Fruit fly (Drosophila melanogaster): Measurements from ENCODE around the gene Scgbeta.

Gene Scgbeta

DNA sequence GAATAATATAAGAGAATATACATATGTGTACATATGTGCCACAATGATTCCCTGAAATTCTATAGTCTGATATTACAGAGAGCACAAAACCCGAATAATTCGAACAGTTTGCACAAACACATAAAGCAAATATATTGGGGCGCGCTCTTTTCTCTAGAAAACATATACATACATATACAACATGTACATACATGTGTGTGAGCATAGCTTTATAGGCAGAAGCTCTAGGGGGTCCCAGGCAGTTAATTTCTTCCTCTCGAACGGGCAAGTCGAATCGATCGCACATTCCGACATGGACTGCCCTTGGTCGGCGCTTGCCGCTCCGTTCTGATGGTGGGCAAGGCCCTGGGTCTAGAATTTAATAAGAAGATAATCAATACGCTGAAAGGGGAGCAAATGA lies 49.4 kb downstream of the Scgbeta start, which contains the start of gene GstD3:
Gene GstD3, plus strand, starts transcription at position 269 of the 400 bp plus-strand sequence.
- TF ChIP-seq cic (GFP tag; optimal IDR thresholded peaks at IDR 0.05), result no peak
- peak; percentile 50 for TF ChIP-seq kay (GFP tag; ENCODE audit: borderline replicate concordance)
- TF ChIP-seq CG7045 (GFP tag; optimal IDR thresholded peaks at IDR 0.05), result no peak
- TF ChIP-seq Clk (GFP tag; optimal IDR thresholded peaks at IDR 0.05), result no peak
- TF ChIP-seq CG12768 (GFP tag; optimal IDR thresholded peaks at IDR 0.05), result no peak
- TF ChIP-seq CG5204 (GFP tag; optimal IDR thresholded peaks at IDR 0.05), result no peak

DNA sequence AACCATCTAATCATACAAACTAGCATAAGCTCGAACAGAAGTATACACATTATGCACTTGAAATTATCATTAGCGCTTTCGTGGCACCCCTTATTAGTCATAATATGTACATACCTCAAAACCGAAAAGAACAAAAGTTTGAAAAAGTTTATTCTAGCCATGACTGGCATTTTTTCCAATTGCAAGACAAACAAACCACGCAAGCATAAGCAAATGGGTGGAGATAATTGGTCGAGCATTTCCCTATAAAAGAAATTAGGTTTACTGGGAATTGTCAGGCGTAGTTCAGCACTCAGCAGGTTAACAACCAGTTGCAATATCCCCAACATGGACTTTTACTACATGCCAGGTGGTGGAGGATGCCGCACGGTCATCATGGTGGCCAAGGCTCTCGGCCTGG lies 50.6 kb downstream of the Scgbeta start, which contains the start of gene GstD2:
Gene GstD2, plus strand, starts transcription at position 301 of the 400 bp plus-strand sequence.
- TF ChIP-seq cnc (optimal IDR thresholded peaks at IDR 0.05) (peak in 1 of 2 experiments; percentile 48), cic (GFP tag; optimal IDR thresholded peaks at IDR 0.05) (no peak), CG33017 (tag; optimal IDR thresholded peaks at IDR 0.05) (no peak)

All from whole organism, adult.